Worm (Caenorhabditis elegans) whole organism, young adult: ENCODE data around the gene M01A8.1.

Source experiments
- B0261.1 ChIP-seq: sonication (generic microtip); optimal IDR thresholded peaks from 2 replicates; lab custom pipeline; 2016; ENCODE audit warnings: mild to moderate bottlenecking, missing genetic modification characterization, moderate library complexity, missing compliant biosample characterization
- F23B12.7 ChIP-seq: sonication (generic microtip); optimal IDR thresholded peaks from 2 replicates; lab custom pipeline; 2017; ENCODE audit warnings: missing genetic modification characterization, mild to moderate bottlenecking, missing compliant biosample characterization, antibody characterized with exemption, moderate library complexity; ENCODE audit not compliant: insufficient read depth
- F39B2.1 ChIP-seq: fragments of 200-800 bp; sonication (Bioruptor generic); IDR thresholded peaks from 2 replicates; pipeline ENCODE4 v1.3.6; 2022; ENCODE audit warnings: missing genetic modification reagents, missing genetic modification characterization, missing compliant biosample characterization
- K12H6.12 ChIP-seq: fragments of 200-800 bp; sonication (Bioruptor generic); optimal IDR thresholded peaks from 2 replicates; lab custom pipeline; 2018; ENCODE audit warnings: mild to moderate bottlenecking, missing genetic modification characterization, missing compliant biosample characterization
- T07F8.4 ChIP-seq: sonication (generic microtip); optimal IDR thresholded peaks from 2 replicates; lab custom pipeline; 2016; ENCODE audit warnings: mild to moderate bottlenecking, missing genetic modification characterization, moderate library complexity, missing compliant biosample characterization
- T26A5.8 ChIP-seq: sonication (generic microtip); optimal IDR thresholded peaks from 2 replicates; lab custom pipeline; 2016; ENCODE audit warnings: missing genetic modification characterization, missing compliant biosample characterization
- Y56A3A.18 ChIP-seq: fragments of 200-800 bp; sonication (Bioruptor generic); IDR thresholded peaks from 2 replicates; pipeline ENCODE4 v1.3.6; 2022; ENCODE audit warnings: missing genetic modification reagents, missing genetic modification characterization, missing compliant biosample characterization
- Y67H2A.10 ChIP-seq: fragments of 200-800 bp; sonication (Bioruptor generic); conservative IDR thresholded peaks from 2 replicates; pipeline ENCODE4 v1.3.6; 2022; ENCODE audit warnings: missing genetic modification reagents, missing genetic modification characterization, missing compliant biosample characterization
- ZK185.1 ChIP-seq: sonication (generic microtip); optimal IDR thresholded peaks from 2 replicates; lab custom pipeline; 2016; ENCODE audit warnings: mild to moderate bottlenecking, missing genetic modification characterization, missing compliant biosample characterization; ENCODE audit not compliant: poor library complexity, severe bottlenecking
- akir-1 ChIP-seq: fragments of 200-800 bp; sonication (Bioruptor generic); optimal IDR thresholded peaks from 2 replicates; lab custom pipeline; 2018; ENCODE audit warnings: mild to moderate bottlenecking, missing genetic modification characterization, moderate library complexity, missing compliant biosample characterization
- aptf-3 ChIP-seq: fragments of 200-800 bp; sonication (Bioruptor generic); IDR thresholded peaks from 2 replicates; pipeline ENCODE4 v1.3.6; 2022; ENCODE audit warnings: missing genetic modification characterization, missing compliant biosample characterization
- bed-2 ChIP-seq: fragments of 200-800 bp; sonication (Bioruptor generic); IDR thresholded peaks from 2 replicates; pipeline ENCODE4 v1.3.6; 2022; ENCODE audit warnings: missing genetic modification reagents, missing genetic modification characterization, missing compliant biosample characterization
- ceh-100 ChIP-seq: fragments of 200-800 bp; sonication (Bioruptor generic); IDR thresholded peaks from 2 replicates; pipeline ENCODE4 v1.3.6; 2022; ENCODE audit warnings: missing genetic modification reagents, missing genetic modification characterization, missing compliant biosample characterization
- ceh-27 ChIP-seq: fragments of 200-800 bp; sonication (Bioruptor generic); optimal IDR thresholded peaks from 2 replicates; lab custom pipeline; 2018; ENCODE audit warnings: mild to moderate bottlenecking, missing genetic modification characterization, moderate library complexity, missing compliant biosample characterization
- ceh-79 ChIP-seq: sonication (generic microtip); optimal IDR thresholded peaks from 2 replicates; lab custom pipeline; 2017; ENCODE audit warnings: mild to moderate bottlenecking, missing genetic modification characterization, missing compliant biosample characterization
- ceh-91 ChIP-seq: fragments of 200-800 bp; sonication (Bioruptor generic); IDR thresholded peaks from 2 replicates; pipeline ENCODE4 v1.3.6; 2022; ENCODE audit warnings: missing genetic modification reagents, missing genetic modification characterization, missing compliant biosample characterization
- die-1 ChIP-seq: sonication (generic microtip); optimal IDR thresholded peaks from 2 replicates; lab custom pipeline; 2016; ENCODE audit warnings: missing genotype, mild to moderate bottlenecking, missing genetic modification characterization, missing compliant biosample characterization
- dpff-1 ChIP-seq: sonication (generic microtip); optimal IDR thresholded peaks from 2 replicates; lab custom pipeline; 2017; ENCODE audit warnings: mild to moderate bottlenecking, missing genetic modification characterization, missing compliant biosample characterization
- egl-44 ChIP-seq: fragments of 200-800 bp; sonication (Bioruptor generic); IDR thresholded peaks from 2 replicates; pipeline ENCODE4 v1.3.6; 2022; ENCODE audit warnings: missing genetic modification reagents, missing genetic modification characterization, missing compliant biosample characterization
- ets-4 ChIP-seq: fragments of 200-800 bp; sonication (Bioruptor generic); optimal IDR thresholded peaks from 2 replicates; lab custom pipeline; 2018; ENCODE audit warnings: mild to moderate bottlenecking, missing genetic modification characterization, missing compliant biosample characterization
- him-1 ChIP-seq: sonication (generic microtip); optimal IDR thresholded peaks from 2 replicates; lab custom pipeline; 2016; ENCODE audit warnings: missing genotype, missing genetic modification reagents, missing genetic modification characterization, missing compliant biosample characterization
- hlh-12 ChIP-seq: sonication (generic microtip); optimal IDR thresholded peaks from 2 replicates; lab custom pipeline; 2016; ENCODE audit warnings: missing genetic modification characterization, missing compliant biosample characterization
- hmg-1.2 ChIP-seq: fragments of 200-800 bp; sonication (Bioruptor generic); IDR thresholded peaks from 2 replicates; pipeline ENCODE4 v1.3.6; 2022; ENCODE audit warnings: missing genetic modification reagents, missing genetic modification characterization, missing compliant biosample characterization
- hmg-20 ChIP-seq: fragments of 200-800 bp; sonication (Bioruptor generic); IDR thresholded peaks from 2 replicates; pipeline ENCODE4 v1.3.6; 2022; ENCODE audit warnings: missing genetic modification reagents, missing genetic modification characterization, missing compliant biosample characterization
- hrde-1 ChIP-seq: sonication (generic microtip); optimal IDR thresholded peaks from 2 replicates; lab custom pipeline; 2016; ENCODE audit warnings: missing genetic modification characterization, mild to moderate bottlenecking, missing compliant biosample characterization, moderate library complexity, missing genotype, missing genetic modification reagents, borderline replicate concordance
- hsf-1 ChIP-seq: fragments of 200-800 bp; sonication (Bioruptor generic); IDR thresholded peaks from 2 replicates; pipeline ENCODE4 v1.3.6; 2022; ENCODE audit warnings: missing genetic modification reagents, missing genetic modification characterization, missing compliant biosample characterization
- let-607 ChIP-seq, 2 experiments: fragments of 200-800 bp in 1 of 2; sonication (Bioruptor generic) in 1 of 2; sonication (generic microtip) in 1 of 2; optimal IDR thresholded peaks; 2 replicates each; lab custom pipeline; 2016 to 2018; ENCODE audit warnings: mild to moderate bottlenecking in 2 of 2, missing compliant biosample characterization in 2 of 2, missing genetic modification characterization in 2 of 2, moderate library complexity in 2 of 2, missing genotype in 1 of 2
- lin-54 ChIP-seq: fragments of 200-800 bp; sonication (Bioruptor generic); optimal IDR thresholded peaks from 2 replicates; lab custom pipeline; 2018; ENCODE audit warnings: mild to moderate bottlenecking, missing genetic modification characterization, missing compliant biosample characterization
- lir-1 ChIP-seq: fragments of 200-800 bp; sonication (Bioruptor generic); conservative IDR thresholded peaks from 2 replicates; pipeline ENCODE4 v1.3.6; 2022; ENCODE audit warnings: missing genetic modification reagents, missing genetic modification characterization, missing compliant biosample characterization
- madf-3 ChIP-seq: fragments of 200-800 bp; sonication (Bioruptor generic); IDR thresholded peaks from 2 replicates; pipeline ENCODE4 v1.3.6; 2022; ENCODE audit warnings: missing genetic modification reagents, missing genetic modification characterization, missing compliant biosample characterization
- madf-6 ChIP-seq: fragments of 200-800 bp; sonication (Bioruptor generic); IDR thresholded peaks from 2 replicates; pipeline ENCODE4 v1.3.6; 2022; ENCODE audit warnings: missing genetic modification reagents, missing genetic modification characterization, missing compliant biosample characterization
- mel-28 ChIP-seq: sonication (generic microtip); optimal IDR thresholded peaks from 2 replicates; lab custom pipeline; 2016; ENCODE audit warnings: borderline replicate concordance, mild to moderate bottlenecking, missing genetic modification characterization, missing compliant biosample characterization
- mes-4 ChIP-seq: sonication (generic microtip); optimal IDR thresholded peaks from 2 replicates; lab custom pipeline; 2016; ENCODE audit warnings: missing genotype, missing genetic modification characterization, missing compliant biosample characterization
- mxl-1 ChIP-seq: sonication (generic microtip); optimal IDR thresholded peaks from 2 replicates; lab custom pipeline; 2016; ENCODE audit warnings: missing genetic modification characterization, missing compliant biosample characterization
- nfya-2 ChIP-seq: fragments of 200-800 bp; sonication (Bioruptor generic); IDR thresholded peaks from 2 replicates; pipeline ENCODE4 v1.3.6; 2022; ENCODE audit warnings: missing genetic modification reagents, missing genetic modification characterization, missing compliant biosample characterization
- nhr-80 ChIP-seq: sonication (generic microtip); optimal IDR thresholded peaks from 2 replicates; lab custom pipeline; 2016; ENCODE audit warnings: missing genetic modification characterization, missing compliant biosample characterization
- pbrm-1 ChIP-seq: fragments of 200-800 bp; sonication (Bioruptor generic); IDR thresholded peaks from 2 replicates; pipeline ENCODE4 v1.3.6; 2022; ENCODE audit warnings: missing genetic modification reagents, missing genetic modification characterization, missing compliant biosample characterization
- rec-8 ChIP-seq, 2 experiments: sonication (generic microtip); optimal IDR thresholded peaks; 2 replicates each; lab custom pipeline; 2016; ENCODE audit warnings: mild to moderate bottlenecking in 2 of 2, missing genetic modification characterization in 2 of 2, missing genetic modification reagents in 2 of 2, missing genotype in 2 of 2, missing biosample characterization in 1 of 2, missing compliant biosample characterization in 1 of 2, moderate library complexity in 1 of 2
- sea-2 ChIP-seq: fragments of 200-800 bp; sonication (Bioruptor generic); IDR thresholded peaks from 2 replicates; pipeline ENCODE4 v1.3.6; 2022; ENCODE audit warnings: missing genetic modification characterization, missing compliant biosample characterization
- snpc-3.4 ChIP-seq: sonication (generic microtip); optimal IDR thresholded peaks from 2 replicates; lab custom pipeline; 2017; ENCODE audit warnings: missing genetic modification characterization, mild to moderate bottlenecking, missing compliant biosample characterization, antibody characterized with exemption, moderate library complexity, missing genotype, missing genetic modification reagents
- xnd-1 ChIP-seq: sonication (generic microtip); optimal IDR thresholded peaks from 2 replicates; lab custom pipeline; 2016; ENCODE audit warnings: missing genotype, missing genetic modification reagents, missing genetic modification characterization, missing compliant biosample characterization
- ztf-26 ChIP-seq: sonication (generic microtip); optimal IDR thresholded peaks from 2 replicates; lab custom pipeline; 2017; ENCODE audit warnings: missing genetic modification characterization, missing compliant biosample characterization
- ztf-28 ChIP-seq: fragments of 200-800 bp; sonication (Bioruptor generic); IDR thresholded peaks from 2 replicates; pipeline ENCODE4 v1.3.6; 2022; ENCODE audit warnings: missing genetic modification reagents, missing genetic modification characterization, missing compliant biosample characterization
- ztf-3 ChIP-seq: fragments of 200-800 bp; sonication (Bioruptor generic); optimal IDR thresholded peaks from 2 replicates; lab custom pipeline; 2018; ENCODE audit warnings: mild to moderate bottlenecking, missing genetic modification characterization, missing compliant biosample characterization

M01A8.1 gene

ce11 chrIII:9256961-9257360 is at the start of gene M01A8.1:
Gene M01A8.1 (plus strand): TSS chrIII:9257261.
- TF ChIP-seq bed-2 (GFP tag; lab: Robert Waterston, UW) = no peak
- no peak for TF ChIP-seq let-607 (tag; optimal IDR thresholded peaks at IDR 0.05; lab: Kevin White, UChicago)
- TF ChIP-seq egl-44 (GFP tag; lab: Robert Waterston, UW) = no peak
- TF ChIP-seq T26A5.8 (tag; lab: Kevin White, UChicago) = no peak
- no peak for TF ChIP-seq him-1
- no peak for TF ChIP-seq hmg-20 (GFP tag; lab: Robert Waterston, UW)
- no peak for TF ChIP-seq nfya-2 (GFP tag; lab: Robert Waterston, UW)
- no peak for TF ChIP-seq hlh-12 (tag; lab: Kevin White, UChicago)
- no peak for TF ChIP-seq ztf-3 (GFP tag; lab: Kevin White, UChicago)
- no peak for TF ChIP-seq ZK185.1 (tag; lab: Kevin White, UChicago)
- TF ChIP-seq sea-2 (GFP tag; lab: Robert Waterston, UW) = no peak
- TF ChIP-seq nhr-80 (tag; lab: Kevin White, UChicago) = no peak
- no peak for TF ChIP-seq hrde-1 (tag; lab: Kevin White, UChicago)
- no peak for TF ChIP-seq ceh-27
- TF ChIP-seq mel-28 (tag; lab: Kevin White, UChicago) = no peak
- TF ChIP-seq ets-4 (GFP tag; lab: Kevin White, UChicago) = no peak
- TF ChIP-seq lin-54 = no peak
- TF ChIP-seq F39B2.1 = no peak
- no peak for TF ChIP-seq ceh-91
- TF ChIP-seq, all 124 proteins: peak for 0

DNA sequence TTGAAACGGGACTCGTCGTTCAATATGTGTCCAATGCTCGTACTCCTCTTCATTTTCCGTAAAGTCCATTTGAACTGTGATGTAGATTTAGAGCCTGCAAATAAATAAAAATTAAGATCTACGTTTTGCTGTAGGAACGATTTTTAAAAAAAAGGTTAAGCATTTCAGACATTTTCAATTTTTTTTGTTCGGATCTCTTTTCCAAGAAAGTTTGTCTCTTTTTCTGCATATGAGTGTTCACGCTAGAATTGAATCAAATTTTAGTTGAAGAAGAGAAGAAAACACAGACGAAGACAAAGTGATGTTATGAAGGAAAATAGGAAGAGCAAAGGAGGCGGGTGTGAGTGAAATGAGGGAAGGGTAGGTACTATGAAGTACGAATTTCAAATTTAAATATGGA is 41.7 kb upstream of the M01A8.1 start, which contains the start of gene npr-29:
Gene npr-29 (minus strand): TSS at position 101 of the 400 bp plus-strand sequence.
- no peak for TF ChIP-seq hmg-1.2 (GFP tag; lab: Robert Waterston, UW)
- TF ChIP-seq akir-1 = no peak
- TF ChIP-seq, all 124 proteins: peak for 0

DNA sequence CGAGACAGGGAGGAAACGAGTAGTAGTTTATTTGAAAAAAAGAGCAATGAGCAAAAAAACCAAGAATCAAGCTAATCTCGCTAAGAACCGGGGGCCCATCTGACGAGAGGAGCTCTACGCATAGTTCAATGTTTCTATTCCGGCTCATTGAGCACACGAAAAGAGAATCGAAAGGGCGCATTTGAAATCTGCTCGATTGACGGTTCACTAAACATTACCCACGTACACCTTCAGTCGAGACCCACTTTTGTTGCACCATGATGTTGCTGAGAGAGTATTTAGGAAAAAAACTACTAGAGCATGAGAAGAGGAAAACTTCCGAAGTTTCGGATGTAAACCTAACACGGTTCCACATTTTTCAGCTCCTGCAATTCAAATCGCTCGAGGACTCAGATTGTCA is 32.1 kb upstream of the M01A8.1 start:
- no peak for TF ChIP-seq snpc-3.4
- no peak for TF ChIP-seq dpff-1 (tag; lab: Kevin White, UChicago)
- TF ChIP-seq ceh-100 (GFP tag; lab: Robert Waterston, UW) = no peak
- TF ChIP-seq xnd-1 (tag; lab: Kevin White, UChicago) = peak; percentile 31
- TF ChIP-seq F23B12.7 (tag; lab: Kevin White, UChicago) = no peak
- peak; percentile 50; the same call in 1 of the 2 replicates for TF ChIP-seq hsf-1 (GFP tag; lab: Robert Waterston, UW)
- TF ChIP-seq rec-8 (tag; optimal IDR thresholded peaks at IDR 0.05; lab: Kevin White, UChicago) = no peak
- no peak for TF ChIP-seq ceh-79 (tag; lab: Kevin White, UChicago)
- TF ChIP-seq madf-3 = 0 out of 2 replicates have a peak, but pooled peaks have one; percentile 26
- no peak for TF ChIP-seq T07F8.4
- TF ChIP-seq die-1 (tag; lab: Kevin White, UChicago) = no peak
- TF ChIP-seq mes-4 (tag; lab: Kevin White, UChicago) = no peak
- TF ChIP-seq hrde-1 (tag; lab: Kevin White, UChicago) = peak; percentile 75
- TF ChIP-seq mxl-1 = no peak

DNA sequence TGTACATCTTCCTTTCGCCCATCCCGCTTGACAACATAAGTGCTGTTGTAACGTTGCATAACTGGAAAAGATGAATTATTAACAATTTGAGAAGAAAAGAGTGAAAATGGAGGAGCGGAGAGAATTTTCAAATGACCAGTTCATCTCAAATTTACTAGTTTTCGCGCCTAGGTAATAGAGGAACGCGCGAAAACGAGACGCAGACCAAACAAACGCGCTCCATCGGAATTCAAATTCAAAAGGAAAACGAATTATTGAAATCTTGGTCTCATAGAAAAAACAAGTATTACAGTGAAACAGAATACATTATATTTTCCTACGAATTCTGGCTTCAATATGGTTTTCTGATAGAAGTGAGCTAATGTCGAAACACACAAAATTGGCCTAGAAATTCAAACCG is 28.9 kb upstream of the M01A8.1 start:
- TF ChIP-seq Y56A3A.18 (GFP tag; lab: Robert Waterston, UW) (no peak), sea-2 (GFP tag; lab: Robert Waterston, UW) (no peak), aptf-3 (no peak), ztf-26 (tag; lab: Kevin White, UChicago) (no peak), B0261.1 (tag; lab: Kevin White, UChicago) (no peak), lir-1 (GFP tag; lab: Robert Waterston, UW) (no peak), K12H6.12 (tag; lab: Kevin White, UChicago) (no peak), ztf-28 (GFP tag; lab: Robert Waterston, UW) (no peak), madf-6 (GFP tag; lab: Robert Waterston, UW) (peak; percentile 34; the same call in 1 of the 2 replicates), hmg-1.2 (GFP tag; lab: Robert Waterston, UW) (no peak), mxl-1 (no peak), Y67H2A.10 (GFP tag; lab: Robert Waterston, UW) (no peak), lin-54 (peak; percentile 38), pbrm-1 (0 out of 2 replicates have a peak, but pooled peaks have one; percentile 7)
